Fruit fly (Drosophila melanogaster) whole organism, prepupa: ENCODE measurements around the gene Gr77a.

Experiments used
- Blimp-1 ChIP-seq: fragments of 200-800 bp; sonication (Bioruptor generic); optimal IDR thresholded peaks from 3 replicates; lab custom pipeline; 2017; ENCODE audit warnings: missing biosample characterization, missing genetic modification characterization, mild to moderate bottlenecking, moderate library complexity, missing genetic modification reagents
- CG10631 ChIP-seq: fragments of 200-800 bp; sonication (Bioruptor generic); optimal IDR thresholded peaks from 2 replicates; lab custom pipeline; 2016; ENCODE audit warnings: missing biosample characterization, missing genetic modification characterization
- CG10669 ChIP-seq: fragments of 200-800 bp; sonication (Bioruptor generic); optimal IDR thresholded peaks from 3 replicates; lab custom pipeline; 2018; ENCODE audit warnings: missing biosample characterization, mild to moderate bottlenecking, missing genetic modification characterization, moderate library complexity
- CG11762 ChIP-seq: fragments of 200-800 bp; sonication (Bioruptor generic); optimal IDR thresholded peaks from 3 replicates; lab custom pipeline; 2016; ENCODE audit warnings: missing biosample characterization, missing genetic modification characterization; ENCODE audit not compliant: insufficient read depth
- CG11902 ChIP-seq: fragments of 200-800 bp; sonication (Bioruptor generic); optimal IDR thresholded peaks from 3 replicates; lab custom pipeline; 2016; ENCODE audit warnings: missing biosample characterization, missing genetic modification characterization
- CG15336 ChIP-seq: fragments of 200-800 bp; sonication (Bioruptor generic); IDR thresholded peaks from 2 replicates; pipeline ENCODE4 v1.3.6; 2022; ENCODE audit warnings: missing biosample characterization, missing genetic modification characterization
- CG16779 ChIP-seq: fragments of 200-800 bp; sonication (Bioruptor generic); optimal IDR thresholded peaks from 3 replicates; lab custom pipeline; 2017; ENCODE audit warnings: missing biosample characterization, mild to moderate bottlenecking, missing genetic modification characterization
- CG31627 ChIP-seq: fragments of 200-800 bp; sonication (Bioruptor generic); optimal IDR thresholded peaks from 3 replicates; lab custom pipeline; 2016; ENCODE audit warnings: missing biosample characterization, missing genetic modification characterization
- CG32006 ChIP-seq: fragments of 200-800 bp; sonication (Bioruptor generic); optimal IDR thresholded peaks from 3 replicates; lab custom pipeline; 2017; ENCODE audit warnings: missing biosample characterization, mild to moderate bottlenecking, missing genetic modification characterization
- CG34406 ChIP-seq: fragments of 200-800 bp; sonication (Bioruptor generic); optimal IDR thresholded peaks from 3 replicates; lab custom pipeline; 2016; ENCODE audit warnings: missing biosample characterization, missing genetic modification characterization
- CG6163 ChIP-seq: fragments of 200-800 bp; sonication (Bioruptor generic); IDR thresholded peaks from 3 replicates; pipeline ENCODE4 v1.3.6; 2022; ENCODE audit warnings: missing biosample characterization, missing genetic modification characterization
- CG6276 ChIP-seq: fragments of 200-800 bp; sonication (Bioruptor generic); optimal IDR thresholded peaks from 2 replicates; lab custom pipeline; 2017; ENCODE audit warnings: missing biosample characterization, mild to moderate bottlenecking, missing genetic modification characterization
- CG8119 ChIP-seq: fragments of 200-800 bp; sonication (Bioruptor generic); IDR thresholded peaks from 3 replicates; pipeline ENCODE4 v1.3.6; 2022; ENCODE audit warnings: missing biosample characterization, missing genetic modification characterization
- CG8319 ChIP-seq: fragments of 200-800 bp; sonication (Bioruptor generic); optimal IDR thresholded peaks from 3 replicates; lab custom pipeline; 2016; ENCODE audit warnings: missing biosample characterization, missing genetic modification characterization
- CG9139 ChIP-seq: fragments of 200-800 bp; sonication (Bioruptor generic); optimal IDR thresholded peaks from 3 replicates; lab custom pipeline; 2017; ENCODE audit warnings: missing biosample characterization, mild to moderate bottlenecking, missing genetic modification characterization
- Eip75B ChIP-seq: fragments of 200-800 bp; sonication (Bioruptor generic); optimal IDR thresholded peaks from 3 replicates; lab custom pipeline; 2016; ENCODE audit warnings: missing biosample characterization, missing genetic modification characterization
- Eip78C ChIP-seq: fragments of 200-800 bp; sonication (Bioruptor generic); peaks from one replicate; lab custom pipeline; 2016; ENCODE audit warnings: missing biosample characterization, missing genetic modification characterization
- Ets96B ChIP-seq: fragments of 200-800 bp; optimal IDR thresholded peaks from 2 replicates; lab custom pipeline; 2019; ENCODE audit warnings: missing biosample characterization, mild to moderate bottlenecking, missing genetic modification characterization, moderate library complexity
- Hr39 ChIP-seq: fragments of 200-800 bp; sonication (Bioruptor generic); optimal IDR thresholded peaks from 2 replicates; lab custom pipeline; 2016; ENCODE audit warnings: missing biosample characterization, missing genetic modification characterization
- Hr4 ChIP-seq: fragments of 200-800 bp; sonication (Bioruptor generic); optimal IDR thresholded peaks from 3 replicates; lab custom pipeline; 2016; ENCODE audit warnings: missing biosample characterization, missing genetic modification characterization
- OdsH ChIP-seq: fragments of 200-800 bp; sonication (Bioruptor generic); optimal IDR thresholded peaks from 3 replicates; lab custom pipeline; 2016; ENCODE audit warnings: missing biosample characterization, missing genetic modification characterization
- Sox102F ChIP-seq: fragments of 200-800 bp; sonication (Bioruptor generic); optimal IDR thresholded peaks from 2 replicates; lab custom pipeline; 2016; ENCODE audit warnings: missing biosample characterization, mild to moderate bottlenecking, missing genetic modification characterization
- Sox15 ChIP-seq: fragments of 200-800 bp; sonication (Bioruptor generic); optimal IDR thresholded peaks from 3 replicates; lab custom pipeline; 2016; ENCODE audit warnings: missing biosample characterization, missing genetic modification characterization
- acj6 ChIP-seq: fragments of 200-800 bp; sonication (Bioruptor generic); optimal IDR thresholded peaks from 3 replicates; lab custom pipeline; 2016; ENCODE audit warnings: missing biosample characterization, missing genetic modification characterization
- dac ChIP-seq: fragments of 200-800 bp; sonication (Bioruptor generic); optimal IDR thresholded peaks from 2 replicates; lab custom pipeline; 2017; ENCODE audit warnings: missing biosample characterization, mild to moderate bottlenecking, missing genetic modification characterization
- dsx ChIP-seq: fragments of 200-800 bp; optimal IDR thresholded peaks from 3 replicates; lab custom pipeline; 2019; ENCODE audit warnings: missing biosample characterization, mild to moderate bottlenecking, missing genetic modification characterization, moderate library complexity; ENCODE audit not compliant: poor library complexity, severe bottlenecking
- eg ChIP-seq: fragments of 200-800 bp; sonication (Bioruptor generic); IDR thresholded peaks from 3 replicates; pipeline ENCODE4 v1.3.6; 2022; ENCODE audit warnings: missing biosample characterization, missing genetic modification characterization
- esn ChIP-seq: fragments of 200-800 bp; sonication (Bioruptor generic); optimal IDR thresholded peaks from 2 replicates; lab custom pipeline; 2016; ENCODE audit warnings: missing biosample characterization, mild to moderate bottlenecking, missing genetic modification characterization, moderate library complexity
- fd85E ChIP-seq: fragments of 200-800 bp; sonication (Bioruptor generic); optimal IDR thresholded peaks from 3 replicates; lab custom pipeline; 2016; ENCODE audit warnings: missing biosample characterization, missing genetic modification characterization
- fkh ChIP-seq: fragments of 200-800 bp; sonication (Bioruptor generic); optimal IDR thresholded peaks from 3 replicates; lab custom pipeline; 2017; ENCODE audit warnings: missing biosample characterization, mild to moderate bottlenecking, missing genetic modification characterization, moderate library complexity
- lz ChIP-seq: fragments of 200-800 bp; sonication (Bioruptor generic); optimal IDR thresholded peaks from 3 replicates; lab custom pipeline; 2016; ENCODE audit warnings: missing biosample characterization, missing genetic modification characterization
- net ChIP-seq: fragments of 200-800 bp; sonication (Bioruptor generic); optimal IDR thresholded peaks from 3 replicates; lab custom pipeline; 2016; ENCODE audit warnings: missing biosample characterization, missing genetic modification characterization
- pdm3 ChIP-seq: fragments of 200-800 bp; sonication (Bioruptor generic); optimal IDR thresholded peaks from 3 replicates; lab custom pipeline; 2016; ENCODE audit warnings: missing biosample characterization, missing genetic modification characterization
- salr ChIP-seq, 2 experiments: fragments of 200-800 bp; sonication (Bioruptor generic); optimal IDR thresholded peaks; 3 replicates each; lab custom pipeline; 2016 to 2018; ENCODE audit warnings: missing biosample characterization in 2 of 2, missing genetic modification characterization in 2 of 2, mild to moderate bottlenecking in 1 of 2
- spab ChIP-seq: fragments of 200-800 bp; sonication (Bioruptor generic); optimal IDR thresholded peaks from 2 replicates; lab custom pipeline; 2017; ENCODE audit warnings: missing biosample characterization, mild to moderate bottlenecking, missing genetic modification characterization, missing genetic modification reagents
- svp ChIP-seq: fragments of 200-800 bp; sonication (Bioruptor generic); peaks from one replicate; lab custom pipeline; 2016; ENCODE audit warnings: missing biosample characterization, missing genetic modification characterization
- vri ChIP-seq: fragments of 200-800 bp; sonication (Bioruptor generic); optimal IDR thresholded peaks from 3 replicates; lab custom pipeline; 2016; ENCODE audit warnings: missing biosample characterization, mild to moderate bottlenecking, missing genetic modification characterization

The Gr77a gene

DNA sequence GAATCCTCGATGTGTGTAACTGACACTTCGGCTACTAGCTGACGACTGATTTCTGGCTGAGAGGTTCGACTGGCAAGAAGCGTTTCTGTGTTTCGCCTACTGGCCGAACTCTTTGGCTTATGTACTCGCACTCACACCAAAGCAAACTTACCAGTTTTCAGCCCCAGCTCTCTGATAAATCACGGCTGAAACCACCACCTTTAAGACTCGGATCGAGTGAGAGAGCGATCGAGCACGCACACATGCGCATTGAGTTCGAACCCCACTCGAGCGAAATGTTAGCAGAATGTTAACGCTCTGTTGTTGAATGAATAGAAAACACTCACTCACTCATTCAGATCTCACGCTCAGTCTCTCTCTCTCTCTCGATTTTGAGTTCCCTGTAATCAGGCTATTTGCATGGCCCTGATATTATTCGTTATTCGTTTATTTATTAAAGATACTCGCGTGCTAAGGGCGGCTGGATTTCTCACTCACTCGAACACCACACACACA, 43.9 kb downstream of the Gr77a start, which contains the start of gene kni:
TSS of gene kni (minus strand) at position 51 of the 495 bp plus-strand sequence.
- TF ChIP-seq eg (0 out of 3 replicates have a peak, but pooled peaks have one; percentile 20), Eip78C (GFP tag; lab: Kevin White, UChicago) (peak; percentile 37), vri (GFP tag; lab: Kevin White, UChicago) (no peak)
- TF ChIP-seq, all 60 proteins: peak for 2

DNA sequence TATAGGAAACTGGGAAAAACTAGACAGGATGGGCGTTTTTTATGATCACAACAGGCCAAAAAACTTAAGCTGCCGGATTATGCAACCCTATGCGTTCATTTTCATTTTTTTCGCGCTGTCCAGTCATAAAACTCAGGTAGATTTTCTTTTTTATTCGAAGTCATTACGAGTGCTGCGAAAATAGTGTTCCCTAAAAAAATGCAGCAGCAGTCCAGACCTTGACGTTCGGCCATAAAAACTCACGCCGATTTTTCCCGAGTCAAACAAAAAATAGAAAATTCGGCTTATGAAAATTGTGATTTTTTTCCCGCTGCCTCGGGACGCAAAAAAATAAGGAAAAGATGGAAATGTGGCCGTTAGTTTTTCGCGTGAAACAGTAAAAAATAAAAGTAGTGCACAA, 44.6 kb downstream of the Gr77a start:
- TF ChIP-seq fkh (GFP tag; lab: Kevin White, UChicago) (no peak), acj6 (GFP tag; lab: Kevin White, UChicago) (no peak), Hr4 (GFP tag; lab: Kevin White, UChicago) (no peak), Blimp-1 (GFP tag; lab: Kevin White, UChicago) (no peak)

DNA sequence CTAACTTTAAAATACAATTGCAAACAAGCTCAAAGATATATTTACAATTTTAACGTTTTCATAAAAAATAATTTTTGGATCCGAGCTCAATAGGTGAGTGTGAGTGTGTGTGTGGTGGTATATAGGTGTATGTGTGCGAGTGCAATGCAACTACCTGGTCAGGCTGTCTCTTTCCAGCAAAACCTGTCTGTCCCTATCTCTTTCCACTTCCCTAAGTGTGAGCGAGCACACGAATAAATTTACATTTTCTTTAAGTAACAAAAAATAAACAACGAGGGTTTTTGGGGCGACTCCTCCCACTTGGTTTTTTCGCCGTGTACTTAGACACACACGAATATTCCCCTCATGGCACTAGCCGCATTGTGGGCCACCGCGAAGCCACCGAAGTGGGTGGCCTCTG, 46.7 kb downstream of the Gr77a start:
- TF ChIP-seq Eip78C (GFP tag; lab: Kevin White, UChicago) = peak; percentile 36
- peak; percentile 22 for TF ChIP-seq fkh (GFP tag; lab: Kevin White, UChicago)
- TF ChIP-seq CG34406 (GFP tag; lab: Kevin White, UChicago) = no peak

DNA sequence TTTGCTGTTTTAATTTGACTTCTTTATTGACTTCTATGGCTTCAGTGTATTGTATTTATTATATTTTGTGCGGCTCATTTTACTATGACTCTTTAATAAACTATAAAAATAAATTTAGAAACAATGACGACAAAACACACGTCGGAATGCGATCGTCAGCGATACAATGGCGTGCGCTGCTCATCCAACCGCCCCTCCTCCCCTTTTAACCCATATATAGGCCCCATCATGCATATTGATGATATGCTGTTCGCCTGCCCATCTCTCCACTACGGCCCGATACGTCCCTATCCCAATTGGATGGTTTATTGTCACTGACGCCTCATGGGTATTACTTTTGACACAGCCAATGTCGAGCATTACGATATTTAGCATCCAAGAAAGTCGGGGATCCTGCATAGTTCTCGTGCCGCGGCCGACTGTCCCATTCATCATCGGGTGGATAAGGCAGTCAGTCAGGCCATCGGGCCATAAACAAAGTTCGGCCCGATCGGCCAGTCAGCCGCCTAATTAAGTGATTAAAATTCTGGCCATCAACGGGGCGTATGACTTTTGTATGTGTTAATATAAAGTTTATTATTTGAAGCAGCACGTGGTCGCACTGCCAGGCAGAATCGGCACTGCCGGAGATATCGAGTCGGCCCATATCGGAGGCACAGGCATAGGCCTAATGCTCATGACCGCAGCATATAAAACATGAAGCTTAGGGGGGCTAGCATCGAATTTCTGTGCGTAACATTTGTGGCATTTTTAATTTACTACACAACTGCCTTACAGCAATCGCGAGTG, 48.2 kb downstream of the Gr77a start:
- no peak for TF ChIP-seq CG8119 (GFP tag; lab: Robert Waterston, UW)
- TF ChIP-seq CG9139 = no peak
- TF ChIP-seq CG32006 (GFP tag; lab: Kevin White, UChicago) = no peak
- TF ChIP-seq esn = no peak
- no peak for TF ChIP-seq pdm3 (GFP tag; lab: Kevin White, UChicago)
- no peak for TF ChIP-seq CG8319
- no peak for TF ChIP-seq Sox102F (GFP tag; lab: Kevin White, UChicago)
- TF ChIP-seq CG31627 (GFP tag; lab: Kevin White, UChicago) = no peak
- TF ChIP-seq OdsH (GFP tag; lab: Kevin White, UChicago) = no peak
- no peak for TF ChIP-seq Eip75B (GFP tag; lab: Kevin White, UChicago)
- TF ChIP-seq lz (GFP tag; lab: Kevin White, UChicago) = no peak
- no peak for TF ChIP-seq CG16779 (tag; lab: Kevin White, UChicago)
- TF ChIP-seq CG6163 (GFP tag; lab: Robert Waterston, UW) = no peak

DNA sequence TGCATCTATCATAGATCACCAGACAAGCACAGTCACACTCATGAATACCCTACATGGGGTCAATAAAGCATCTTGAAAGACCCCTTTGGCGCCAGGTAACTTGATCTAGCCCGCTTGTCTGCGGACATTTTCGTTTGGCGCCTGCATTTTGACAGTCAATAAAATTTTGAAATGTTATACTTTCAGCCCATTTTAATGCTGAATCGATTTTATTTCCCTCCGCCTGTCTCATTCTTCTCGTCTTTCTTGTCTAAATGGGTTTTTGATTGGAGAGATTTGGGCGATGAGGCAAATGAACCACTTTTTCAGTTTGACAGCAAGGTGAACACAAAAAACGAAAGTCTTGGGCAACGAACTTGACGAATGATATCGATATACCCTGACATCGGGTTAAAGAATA, 49.2 kb downstream of the Gr77a start:
- no peak for TF ChIP-seq OdsH (GFP tag; lab: Kevin White, UChicago)
- TF ChIP-seq CG8319 = no peak
- no peak for TF ChIP-seq acj6 (GFP tag; lab: Kevin White, UChicago)
- TF ChIP-seq spab (GFP tag; lab: Kevin White, UChicago) = no peak
- TF ChIP-seq CG15336 (GFP tag; lab: Robert Waterston, UW) = no peak
- no peak for TF ChIP-seq CG6163 (GFP tag; lab: Robert Waterston, UW)
- TF ChIP-seq CG10669 = no peak
- no peak for TF ChIP-seq CG32006 (GFP tag; lab: Kevin White, UChicago)
- TF ChIP-seq Hr39 (GFP tag; lab: Kevin White, UChicago) = no peak
- TF ChIP-seq net (GFP tag; lab: Kevin White, UChicago) = no peak
- TF ChIP-seq, all 60 proteins: peak for 0

DNA sequence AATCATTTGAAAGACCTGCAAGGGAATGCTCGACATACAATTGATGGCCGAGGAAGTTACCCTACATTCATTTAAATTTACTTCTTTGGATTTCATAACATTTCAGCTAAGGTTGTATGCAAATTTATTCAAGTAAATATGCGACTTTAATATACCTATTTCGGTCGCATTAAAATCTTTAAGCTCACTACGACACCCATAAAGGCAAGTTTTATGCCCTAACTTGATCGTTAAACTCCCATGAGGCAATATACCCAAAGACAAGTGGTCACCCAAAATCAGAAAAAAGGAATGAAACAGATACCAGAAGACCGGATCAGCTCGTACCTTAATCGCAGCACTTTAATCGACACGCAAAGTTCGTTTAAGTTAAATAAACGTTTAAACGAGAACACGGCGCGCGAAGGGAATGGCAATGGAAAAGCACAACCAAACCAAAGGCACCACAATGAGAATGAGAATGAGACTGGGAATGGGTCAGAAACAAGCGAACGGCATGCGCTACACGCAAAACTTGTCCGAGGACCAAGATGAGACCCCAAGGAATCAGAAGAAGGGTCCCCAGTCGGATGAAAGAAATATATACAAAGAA, 50.9 kb downstream of the Gr77a start:
- TF ChIP-seq Ets96B (tag; lab: Kevin White, UChicago) = peak; percentile 13
- no peak for TF ChIP-seq OdsH (GFP tag; lab: Kevin White, UChicago)
- TF ChIP-seq Hr39 (GFP tag; lab: Kevin White, UChicago) = peak; percentile 42
- no peak for TF ChIP-seq CG6276 (GFP tag; lab: Kevin White, UChicago)
- no peak for TF ChIP-seq fd85E (GFP tag; lab: Kevin White, UChicago)
- no peak for TF ChIP-seq CG15336 (GFP tag; lab: Robert Waterston, UW)
- TF ChIP-seq CG8319 = no peak
- no peak for TF ChIP-seq salr (GFP tag; optimal IDR thresholded peaks at IDR 0.05; lab: Kevin White, UChicago)
- TF ChIP-seq dac (GFP tag; lab: Kevin White, UChicago) = no peak
- TF ChIP-seq CG11762 (GFP tag; lab: Kevin White, UChicago) = no peak
- TF ChIP-seq acj6 (GFP tag; lab: Kevin White, UChicago) = peak; percentile 8
- peak; percentile 14 for TF ChIP-seq dsx (GFP tag; lab: Kevin White, UChicago)
- TF ChIP-seq svp (GFP tag; lab: Kevin White, UChicago) = peak; percentile 86
- peak; percentile 22 for TF ChIP-seq CG10631 (GFP tag; lab: Kevin White, UChicago)
- peak; percentile 47 for TF ChIP-seq lz (GFP tag; lab: Kevin White, UChicago)
- TF ChIP-seq CG11902 (GFP tag; lab: Kevin White, UChicago) = peak; percentile 10
- no peak for TF ChIP-seq Sox15 (GFP tag; lab: Kevin White, UChicago)
- TF ChIP-seq CG10669 = no peak
